Worm (Caenorhabditis elegans) whole organism, early embryonic: ENCODE data around the gene F14F9.8.

Source experiments
- B0310.2 ChIP-seq: sonication (generic microtip); optimal IDR thresholded peaks from 2 replicates; lab custom pipeline; 2016; ENCODE audit warnings: mild to moderate bottlenecking, missing genetic modification characterization, missing compliant biosample characterization
- F13C5.2 ChIP-seq: sonication (generic microtip); optimal IDR thresholded peaks from 2 replicates; lab custom pipeline; 2017; ENCODE audit warnings: mild to moderate bottlenecking, missing genetic modification characterization, inconsistent platforms, missing compliant biosample characterization
- aly-1 ChIP-seq: sonication (generic microtip); optimal IDR thresholded peaks from 2 replicates; lab custom pipeline; 2016; ENCODE audit warnings: missing genetic modification characterization, missing compliant biosample characterization
- ama-1 ChIP-seq: fragments of 150-350 bp; optimal IDR thresholded peaks from 2 replicates; lab custom pipeline; 2014
- ceh-13 ChIP-seq: fragments of 200-800 bp; sonication (Bioruptor generic); optimal IDR thresholded peaks from 2 replicates; lab custom pipeline; 2018; ENCODE audit warnings: mild to moderate bottlenecking, missing genetic modification characterization, missing compliant biosample characterization
- ceh-36 ChIP-seq: sonication (generic microtip); optimal IDR thresholded peaks from 2 replicates; lab custom pipeline; 2016; ENCODE audit warnings: missing genetic modification characterization, inconsistent platforms, missing compliant biosample characterization
- ets-7 ChIP-seq: sonication (generic microtip); optimal IDR thresholded peaks from 2 replicates; lab custom pipeline; 2016; ENCODE audit warnings: missing genotype, missing genetic modification characterization, missing compliant biosample characterization
- flt-1 ChIP-seq: fragments of 200-800 bp; sonication (Bioruptor generic); IDR thresholded peaks from 2 replicates; pipeline ENCODE4 v1.3.6; 2022; ENCODE audit warnings: missing genetic modification characterization, missing compliant biosample characterization
- hmbx-1 ChIP-seq: sonication (generic microtip); optimal IDR thresholded peaks from 2 replicates; lab custom pipeline; 2016; ENCODE audit warnings: mild to moderate bottlenecking, missing genetic modification characterization, missing compliant biosample characterization
- hmg-4 ChIP-seq: fragments of 200-800 bp; sonication (Bioruptor generic); optimal IDR thresholded peaks from 2 replicates; lab custom pipeline; 2018; ENCODE audit warnings: mild to moderate bottlenecking, missing genetic modification characterization, missing compliant biosample characterization
- hnd-1 ChIP-seq: sonication (generic microtip); optimal IDR thresholded peaks from 2 replicates; lab custom pipeline; 2016; ENCODE audit warnings: missing genetic modification characterization, missing compliant biosample characterization
- pes-1 ChIP-seq: fragments of 200-800 bp; sonication (Bioruptor generic); IDR thresholded peaks from 2 replicates; pipeline ENCODE4 v1.3.6; 2022; ENCODE audit warnings: missing genetic modification reagents, missing genetic modification characterization, missing compliant biosample characterization
- scrt-1 ChIP-seq: fragments of 200-800 bp; sonication (Bioruptor generic); IDR thresholded peaks from 2 replicates; pipeline ENCODE4 v1.3.6; 2022; ENCODE audit warnings: missing genetic modification characterization, missing compliant biosample characterization
- sea-1 ChIP-seq: fragments of 200-800 bp; sonication (Bioruptor generic); conservative IDR thresholded peaks from 2 replicates; pipeline ENCODE4 v1.3.6; 2022; ENCODE audit warnings: missing genetic modification characterization, missing compliant biosample characterization
- tbx-11 ChIP-seq: fragments of 200-800 bp; sonication (Bioruptor generic); IDR thresholded peaks from 2 replicates; pipeline ENCODE4 v1.3.6; 2022; ENCODE audit warnings: missing genetic modification characterization, missing compliant biosample characterization
- tbx-37 ChIP-seq: fragments of 200-800 bp; sonication (Bioruptor generic); conservative IDR thresholded peaks from 2 replicates; pipeline ENCODE4 v1.3.6; 2022; ENCODE audit warnings: missing genetic modification reagents, missing genetic modification characterization, missing compliant biosample characterization
- tra-4 ChIP-seq: sonication (generic microtip); optimal IDR thresholded peaks from 2 replicates; lab custom pipeline; 2017; ENCODE audit warnings: missing genetic modification characterization, missing compliant biosample characterization

Gene F14F9.8

ce11 chrV:5130018-5130417, at the start of gene F14F9.8:
Gene F14F9.8 (plus strand): TSS chrV:5130318.
- TF ChIP-seq hmbx-1 (tag; lab: Kevin White, UChicago): no peak

- TF ChIP-seq ceh-36 (tag; lab: Kevin White, UChicago) (no peak), hnd-1 (tag; lab: Kevin White, UChicago) (no peak), B0310.2 (tag; lab: Kevin White, UChicago) (no peak), ceh-13 (GFP tag; lab: Kevin White, UChicago) (no peak)
These were observed 49.2 kb upstream of the F14F9.8 start, which contains the start of gene Y58A7A.3 for ce11 chrV:5080853-5081338. Gene Y58A7A.3 (minus strand): TSS chrV:5080903.

- TF ChIP-seq tbx-37 (GFP tag; lab: Robert Waterston, UW): no peak
- TF ChIP-seq F13C5.2: no peak
- TF ChIP-seq ama-1 (lab: Kevin White, UChicago): no peak
- TF ChIP-seq pes-1 (GFP tag; lab: Robert Waterston, UW): no peak
- no peak for TF ChIP-seq ceh-36 (tag; lab: Kevin White, UChicago)
These were observed 45.1 kb upstream of the F14F9.8 start, which contains the start of gene Y58A7A.4 for ce11 chrV:5084957-5085465. Gene Y58A7A.4 (minus strand): TSS chrV:5085007.

- TF ChIP-seq pes-1 (GFP tag; lab: Robert Waterston, UW) (no peak), tra-4 (tag; lab: Kevin White, UChicago) (no peak), ama-1 (lab: Kevin White, UChicago) (no peak), B0310.2 (tag; lab: Kevin White, UChicago) (no peak), scrt-1 (no peak), flt-1 (GFP tag; lab: Robert Waterston, UW) (no peak), aly-1 (tag; lab: Kevin White, UChicago) (no peak), ets-7 (tag; lab: Kevin White, UChicago) (no peak), ceh-13 (GFP tag; lab: Kevin White, UChicago) (no peak), tbx-37 (GFP tag; lab: Robert Waterston, UW) (no peak), ceh-36 (tag; lab: Kevin White, UChicago) (no peak), hnd-1 (tag; lab: Kevin White, UChicago) (no peak), hmg-4 (GFP tag; lab: Kevin White, UChicago) (no peak), hmbx-1 (tag; lab: Kevin White, UChicago) (no peak), F13C5.2 (no peak), sea-1 (no peak), tbx-11 (GFP tag; lab: Robert Waterston, UW) (no peak)
These were observed 43.2 kb upstream of the F14F9.8 start, which contains the start of gene Y58A7A.5 for ce11 chrV:5086919-5087404. Gene Y58A7A.5 (minus strand): TSS chrV:5086969.

- TF ChIP-seq pes-1 (GFP tag; lab: Robert Waterston, UW) (no peak), F13C5.2 (no peak), hmbx-1 (tag; lab: Kevin White, UChicago) (no peak), aly-1 (tag; lab: Kevin White, UChicago) (no peak), ceh-13 (GFP tag; lab: Kevin White, UChicago) (no peak), flt-1 (GFP tag; lab: Robert Waterston, UW) (no peak), tbx-37 (GFP tag; lab: Robert Waterston, UW) (no peak), tbx-11 (GFP tag; lab: Robert Waterston, UW) (no peak), B0310.2 (tag; lab: Kevin White, UChicago) (no peak), ets-7 (tag; lab: Kevin White, UChicago) (no peak), hnd-1 (tag; lab: Kevin White, UChicago) (no peak), sea-1 (no peak)
These were observed 41.8 kb upstream of the F14F9.8 start for ce11 chrV:5088311-5088710.

- TF ChIP-seq aly-1 (tag; lab: Kevin White, UChicago) (no peak), hmbx-1 (tag; lab: Kevin White, UChicago) (no peak), ceh-36 (tag; lab: Kevin White, UChicago) (no peak), hnd-1 (tag; lab: Kevin White, UChicago) (no peak), pes-1 (GFP tag; lab: Robert Waterston, UW) (no peak), F13C5.2 (no peak), tra-4 (tag; lab: Kevin White, UChicago) (no peak), B0310.2 (tag; lab: Kevin White, UChicago) (no peak), ama-1 (lab: Kevin White, UChicago) (no peak), ets-7 (tag; lab: Kevin White, UChicago) (no peak), scrt-1 (no peak), sea-1 (no peak), tbx-11 (GFP tag; lab: Robert Waterston, UW) (no peak), flt-1 (GFP tag; lab: Robert Waterston, UW) (no peak), tbx-37 (GFP tag; lab: Robert Waterston, UW) (no peak), ceh-13 (GFP tag; lab: Kevin White, UChicago) (no peak), hmg-4 (GFP tag; lab: Kevin White, UChicago) (no peak)
These were observed 40.5 kb upstream of the F14F9.8 start, which contains the start of gene glb-32 for ce11 chrV:5089497-5090134. Gene glb-32 (minus strand): TSS chrV:5089547.

ce11 chrV:5090386-5090785, 39.7 kb upstream of the F14F9.8 start:
- no peak for TF ChIP-seq flt-1 (GFP tag; lab: Robert Waterston, UW)
- TF ChIP-seq hnd-1 (tag; lab: Kevin White, UChicago): no peak
- TF ChIP-seq sea-1: no peak
- TF ChIP-seq ets-7 (tag; lab: Kevin White, UChicago): no peak
- TF ChIP-seq tbx-11 (GFP tag; lab: Robert Waterston, UW): no peak
- no peak for TF ChIP-seq ama-1 (lab: Kevin White, UChicago)
- TF ChIP-seq B0310.2 (tag; lab: Kevin White, UChicago): no peak
- TF ChIP-seq aly-1 (tag; lab: Kevin White, UChicago): no peak
- no peak for TF ChIP-seq ceh-36 (tag; lab: Kevin White, UChicago)
- TF ChIP-seq ceh-13 (GFP tag; lab: Kevin White, UChicago): no peak
- no peak for TF ChIP-seq pes-1 (GFP tag; lab: Robert Waterston, UW)
- TF ChIP-seq tbx-37 (GFP tag; lab: Robert Waterston, UW): no peak
- no peak for TF ChIP-seq hmg-4 (GFP tag; lab: Kevin White, UChicago)
- no peak for TF ChIP-seq hmbx-1 (tag; lab: Kevin White, UChicago)
- TF ChIP-seq tra-4 (tag; lab: Kevin White, UChicago): no peak
